Fruit fly (Drosophila melanogaster): ENCODE measurements around the gene Unc-76.

The Unc-76 gene

dm6 chrX:2041312-2041918 is 39.0 kb upstream of the Unc-76 start, which contains the start of gene CG4313 (continued):
- TF ChIP-seq crol (GFP tag; IDR thresholded peaks at IDR 0.05), result no peak
- peak; percentile 52 for TF ChIP-seq BtbVII (GFP tag; optimal IDR thresholded peaks at IDR 0.05)
- TF ChIP-seq trh (GFP tag; optimal IDR thresholded peaks at IDR 0.05), result no peak
- TF ChIP-seq pho (GFP tag; optimal IDR thresholded peaks at IDR 0.05), result peak; percentile 62
- TF ChIP-seq HLH4C (GFP tag; IDR thresholded peaks at IDR 0.05; ENCODE audit: partially characterized antibody), result peak; percentile 82
- TF ChIP-seq CG34376 (GFP tag; optimal IDR thresholded peaks at IDR 0.05), result peak; percentile 68
- peak; percentile 50; the same call in 1 of the 2 replicates for TF ChIP-seq ara (GFP tag; IDR thresholded peaks at IDR 0.05)
- TF ChIP-seq ftz-f1 (GFP tag; optimal IDR thresholded peaks at IDR 0.05), result no peak
- TF ChIP-seq CG4404 (GFP tag; IDR thresholded peaks at IDR 0.05), result peak; percentile 62
- peak; percentile 61 for TF ChIP-seq disco-r (GFP tag; optimal IDR thresholded peaks at IDR 0.05)
- TF ChIP-seq CG9817 (tag; optimal IDR thresholded peaks at IDR 0.05), result peak; percentile 80
- no peak for TF ChIP-seq ro (GFP tag; IDR thresholded peaks at IDR 0.05)
- peak; percentile 70 for TF ChIP-seq CG10147 (GFP tag; optimal IDR thresholded peaks at IDR 0.05)
- TF ChIP-seq jumu (GFP tag; optimal IDR thresholded peaks at IDR 0.05), result peak; percentile 60
- peak; percentile 76 for TF ChIP-seq dysf (GFP tag; IDR thresholded peaks at IDR 0.05)
- no peak for TF ChIP-seq Tbp (GFP tag; optimal IDR thresholded peaks at IDR 0.05)
- peak; percentile 27; the same call in 1 of the 2 replicates for TF ChIP-seq HLH3B (GFP tag; IDR thresholded peaks at IDR 0.05)
- TF ChIP-seq Dad (GFP tag; optimal IDR thresholded peaks at IDR 0.05), result peak; percentile 35
- TF ChIP-seq CG3838 (GFP tag; optimal IDR thresholded peaks at IDR 0.05), result no peak
- peak; percentile 95 for TF ChIP-seq Med (GFP tag)
- peak; percentile 79 for TF ChIP-seq CG7372 (GFP tag; IDR thresholded peaks at IDR 0.05)
- TF ChIP-seq Sry-δ (GFP tag; optimal IDR thresholded peaks at IDR 0.05), result peak; percentile 88
- peak; percentile 61 for TF ChIP-seq CG18262 (tag; optimal IDR thresholded peaks at IDR 0.05)
- peak; percentile 71; the same call in 1 of the 2 replicates for TF ChIP-seq tna (GFP tag; IDR thresholded peaks at IDR 0.05; ENCODE audit: partially characterized antibody)
- peak; percentile 89 for TF ChIP-seq CG34224 (GFP tag; IDR thresholded peaks at IDR 0.05; ENCODE audit: partially characterized antibody)
- TF ChIP-seq CG6272 (GFP tag; IDR thresholded peaks at IDR 0.05), result peak; percentile 76
- peak; percentile 53 for TF ChIP-seq CG18011 (GFP tag; optimal IDR thresholded peaks at IDR 0.05)
- TF ChIP-seq CG6689 (GFP tag; IDR thresholded peaks at IDR 0.05), result peak; percentile 67
- TF ChIP-seq Bteb2 (GFP tag; optimal IDR thresholded peaks at IDR 0.05), result peak; percentile 23
- TF ChIP-seq CG17912 (GFP tag; optimal IDR thresholded peaks at IDR 0.05), result no peak
- no peak for TF ChIP-seq corto (GFP tag; optimal IDR thresholded peaks at IDR 0.05)
- TF ChIP-seq CG31388 (GFP tag; optimal IDR thresholded peaks at IDR 0.05), result peak; percentile 28
- TF ChIP-seq lov (optimal IDR thresholded peaks at IDR 0.05), result no peak
- 0 out of 3 replicates have a peak, but pooled peaks have one; percentile 41 for TF ChIP-seq lov (GFP tag; IDR thresholded peaks at IDR 0.05)
- peak; percentile 58 for TF ChIP-seq org-1 (GFP tag; optimal IDR thresholded peaks at IDR 0.05)
- TF ChIP-seq CG9932 (GFP tag; IDR thresholded peaks at IDR 0.05), result peak; percentile 87
- TF ChIP-seq CG2202 (tag; optimal IDR thresholded peaks at IDR 0.05), result no peak
- no peak for TF ChIP-seq gcm2 (GFP tag; optimal IDR thresholded peaks at IDR 0.05)
- no peak for TF ChIP-seq br (optimal IDR thresholded peaks at IDR 0.05)
- TF ChIP-seq amos (GFP tag; IDR thresholded peaks at IDR 0.05; ENCODE audit: partially characterized antibody), result peak; percentile 83
- peak; percentile 75 for TF ChIP-seq Antp (GFP tag; optimal IDR thresholded peaks at IDR 0.05)
- peak; percentile 27 for TF ChIP-seq CG8281 (tag; optimal IDR thresholded peaks at IDR 0.05)
- peak; percentile 69 for TF ChIP-seq maf-S (GFP tag; optimal IDR thresholded peaks at IDR 0.05)
- TF ChIP-seq GATAe (GFP tag; conservative IDR thresholded peaks at IDR 0.05), result no peak; the same call in 1 of the 2 replicates
- peak; percentile 71 for TF ChIP-seq E2f1 (GFP tag; IDR thresholded peaks at IDR 0.05)
- TF ChIP-seq D (optimal IDR thresholded peaks at IDR 0.05), result no peak
- TF ChIP-seq D (GFP tag; optimal IDR thresholded peaks at IDR 0.05), result peak; percentile 43
- TF ChIP-seq gsb (GFP tag; IDR thresholded peaks at IDR 0.05), result peak; percentile 37; the same call in 1 of the 2 replicates
- TF ChIP-seq CG8089 (GFP tag; optimal IDR thresholded peaks at IDR 0.05), result peak; percentile 29
- TF ChIP-seq CG1602 (GFP tag; optimal IDR thresholded peaks at IDR 0.05), result peak; percentile 67
- 0 out of 2 replicates have a peak, but pooled peaks have one; percentile 47 for TF ChIP-seq cas (GFP tag; IDR thresholded peaks at IDR 0.05)
